Fruit fly (Drosophila melanogaster): ENCODE results near the gene Sgs3.
A peak's percentile ranks its signal among the peaks of the same experiment; 100 is the strongest.

Gene Sgs3

DNA sequence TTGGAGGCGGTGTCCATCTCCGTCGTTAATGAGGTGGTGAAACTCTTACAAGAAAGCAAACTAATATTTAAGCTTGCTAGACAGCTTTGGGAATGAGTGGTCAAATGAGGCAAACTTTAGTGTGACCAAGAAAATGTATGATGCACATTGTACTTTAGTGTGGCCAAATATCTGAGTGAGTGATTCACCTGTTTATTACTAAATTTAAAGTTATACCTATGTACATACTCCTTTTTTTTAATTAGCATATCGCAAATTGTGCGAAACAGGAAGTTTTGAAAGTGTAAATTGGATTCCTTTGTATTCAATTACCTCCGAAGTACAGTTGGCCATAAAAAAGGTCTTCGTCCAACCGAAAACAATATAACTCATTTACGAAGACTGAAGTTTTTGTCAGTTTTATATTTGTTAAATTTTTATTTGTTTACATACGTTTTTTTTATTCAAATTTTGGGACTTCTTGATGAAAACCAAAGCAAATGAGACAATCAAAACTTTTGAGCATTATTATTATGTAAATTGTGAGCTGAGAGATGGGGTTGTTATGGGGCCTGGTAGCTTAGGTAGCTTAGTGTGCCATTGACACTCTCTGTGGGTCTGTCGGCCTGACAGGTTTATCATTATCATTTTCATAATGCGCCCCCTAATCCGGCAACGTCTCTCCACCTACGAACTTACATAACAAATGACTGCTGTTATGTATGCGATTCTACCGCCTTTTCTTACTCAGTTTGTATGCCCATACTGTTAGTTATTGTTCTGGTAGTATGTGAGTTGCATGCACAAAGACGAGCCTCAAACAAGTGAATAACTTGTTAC, 27.7 kb downstream of the Sgs3 start:
- TF ChIP-seq tj (GFP tag; optimal IDR thresholded peaks at IDR 0.05) (no peak), CG14711 (tag; optimal IDR thresholded peaks at IDR 0.05) (no peak), cnc (optimal IDR thresholded peaks at IDR 0.05) (no peak), CG5204 (GFP tag; optimal IDR thresholded peaks at IDR 0.05) (no peak), ovo (GFP tag; optimal IDR thresholded peaks at IDR 0.05) (no peak), pad (GFP tag; optimal IDR thresholded peaks at IDR 0.05) (no peak), bab1 (GFP tag; optimal IDR thresholded peaks at IDR 0.05) (no peak), Crg-1 (GFP tag; optimal IDR thresholded peaks at IDR 0.05) (no peak), Clk (GFP tag; optimal IDR thresholded peaks at IDR 0.05) (no peak), CG1620 (GFP tag; optimal IDR thresholded peaks at IDR 0.05) (no peak), CG12768 (GFP tag; optimal IDR thresholded peaks at IDR 0.05) (no peak), Mnt (GFP tag; optimal IDR thresholded peaks at IDR 0.05) (no peak), CG11617 (GFP tag; optimal IDR thresholded peaks at IDR 0.05) (no peak), kay (GFP tag; ENCODE audit: borderline replicate concordance) (no peak), Hr96 (GFP tag; optimal IDR thresholded peaks at IDR 0.05) (no peak), toe (GFP tag; optimal IDR thresholded peaks at IDR 0.05) (no peak), cic (GFP tag; optimal IDR thresholded peaks at IDR 0.05) (no peak)

DNA sequence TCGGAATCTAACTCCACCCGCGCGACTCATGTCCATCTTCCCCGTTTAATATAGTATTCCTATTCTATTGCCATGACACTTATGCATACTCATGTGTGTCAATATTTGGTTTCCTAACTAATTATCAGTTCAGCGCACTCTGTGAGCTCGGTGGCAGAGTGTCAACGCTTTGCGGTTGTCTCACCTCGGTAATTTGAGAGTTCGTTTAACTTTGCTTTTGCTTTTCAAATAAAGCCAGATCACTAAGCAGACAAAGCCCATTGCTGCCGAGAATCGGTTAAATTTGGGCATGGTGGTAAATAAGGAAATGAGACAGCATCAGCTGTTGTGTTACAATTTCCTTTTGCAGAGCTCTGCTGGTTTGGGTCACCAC, 28.3 kb downstream of the Sgs3 start:
- TF ChIP-seq Crg-1 (GFP tag; optimal IDR thresholded peaks at IDR 0.05): peak; percentile 42
- TF ChIP-seq CG14711 (tag; optimal IDR thresholded peaks at IDR 0.05): no peak
- TF ChIP-seq toe (GFP tag; optimal IDR thresholded peaks at IDR 0.05): no peak
- TF ChIP-seq tj (GFP tag; optimal IDR thresholded peaks at IDR 0.05): no peak
- TF ChIP-seq cnc (optimal IDR thresholded peaks at IDR 0.05): no peak
- TF ChIP-seq ovo (GFP tag; optimal IDR thresholded peaks at IDR 0.05): no peak
- peak; percentile 26 for TF ChIP-seq CG7101 (tag; optimal IDR thresholded peaks at IDR 0.05)
- no peak for TF ChIP-seq pad (GFP tag; optimal IDR thresholded peaks at IDR 0.05)
- no peak for TF ChIP-seq bab1 (GFP tag; optimal IDR thresholded peaks at IDR 0.05)
- TF ChIP-seq CG1620 (GFP tag; optimal IDR thresholded peaks at IDR 0.05): no peak
- TF ChIP-seq cic (GFP tag; optimal IDR thresholded peaks at IDR 0.05): peak; percentile 6

DNA sequence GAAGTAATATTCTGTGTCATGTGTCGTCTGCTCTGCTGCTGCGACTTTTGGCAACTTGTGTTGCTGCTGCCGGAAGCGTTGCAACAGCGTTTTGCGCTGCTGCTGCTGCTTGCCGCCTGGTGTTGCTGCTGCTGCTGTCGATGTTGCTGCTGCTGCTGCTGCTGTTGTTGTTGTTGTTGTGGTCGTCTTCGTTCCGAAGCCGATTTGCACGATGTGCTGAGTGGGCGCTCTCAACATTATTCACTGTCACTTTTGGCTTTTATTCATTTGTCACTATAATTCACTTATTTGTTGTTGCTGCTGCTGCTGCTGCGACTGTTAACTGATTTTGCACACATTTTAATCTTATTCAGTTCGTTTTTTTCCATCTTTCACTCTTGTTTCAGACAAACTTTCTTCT, 30.4 kb downstream of the Sgs3 start:
- TF ChIP-seq cic (GFP tag; optimal IDR thresholded peaks at IDR 0.05) (no peak), CG7045 (GFP tag; optimal IDR thresholded peaks at IDR 0.05) (no peak), tj (GFP tag; optimal IDR thresholded peaks at IDR 0.05) (peak; percentile 1), CG33017 (tag; optimal IDR thresholded peaks at IDR 0.05) (no peak)

DNA sequence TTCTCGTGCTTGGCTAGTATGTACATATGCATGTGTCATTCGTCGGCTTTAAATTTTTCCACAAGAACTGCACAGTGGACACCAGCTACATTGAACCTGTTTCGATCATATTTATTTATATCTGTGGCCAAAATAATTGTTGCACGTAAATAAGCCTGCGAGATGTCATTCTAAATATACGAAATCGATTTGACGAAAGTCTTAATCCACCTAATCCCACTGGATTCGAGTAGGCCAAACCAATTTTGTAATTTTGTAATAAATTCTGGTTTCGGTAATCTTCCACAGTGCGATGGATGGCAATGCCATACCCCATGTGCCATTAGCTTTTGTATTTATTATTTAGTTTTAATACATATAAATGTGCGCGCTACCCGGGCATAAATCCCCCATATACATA, 30.9 kb downstream of the Sgs3 start:
- no peak for TF ChIP-seq tj (GFP tag; optimal IDR thresholded peaks at IDR 0.05)
- TF ChIP-seq CG11617 (GFP tag; optimal IDR thresholded peaks at IDR 0.05): no peak
- TF ChIP-seq CG7101 (tag; optimal IDR thresholded peaks at IDR 0.05): no peak
- TF ChIP-seq cic (GFP tag; optimal IDR thresholded peaks at IDR 0.05): no peak
- TF ChIP-seq Crg-1 (GFP tag; optimal IDR thresholded peaks at IDR 0.05): no peak
- no peak for TF ChIP-seq kay (GFP tag; ENCODE audit: borderline replicate concordance)
- no peak for TF ChIP-seq pad (GFP tag; optimal IDR thresholded peaks at IDR 0.05)
- no peak for TF ChIP-seq cnc (optimal IDR thresholded peaks at IDR 0.05)
- no peak for TF ChIP-seq CG33017 (tag; optimal IDR thresholded peaks at IDR 0.05)
- TF ChIP-seq CG1620 (GFP tag; optimal IDR thresholded peaks at IDR 0.05): no peak
- TF ChIP-seq Clk (GFP tag; optimal IDR thresholded peaks at IDR 0.05): no peak
- no peak for TF ChIP-seq CG12768 (GFP tag; optimal IDR thresholded peaks at IDR 0.05)
- TF ChIP-seq ovo (GFP tag; optimal IDR thresholded peaks at IDR 0.05): no peak
- TF ChIP-seq Hr96 (GFP tag; optimal IDR thresholded peaks at IDR 0.05): no peak

DNA sequence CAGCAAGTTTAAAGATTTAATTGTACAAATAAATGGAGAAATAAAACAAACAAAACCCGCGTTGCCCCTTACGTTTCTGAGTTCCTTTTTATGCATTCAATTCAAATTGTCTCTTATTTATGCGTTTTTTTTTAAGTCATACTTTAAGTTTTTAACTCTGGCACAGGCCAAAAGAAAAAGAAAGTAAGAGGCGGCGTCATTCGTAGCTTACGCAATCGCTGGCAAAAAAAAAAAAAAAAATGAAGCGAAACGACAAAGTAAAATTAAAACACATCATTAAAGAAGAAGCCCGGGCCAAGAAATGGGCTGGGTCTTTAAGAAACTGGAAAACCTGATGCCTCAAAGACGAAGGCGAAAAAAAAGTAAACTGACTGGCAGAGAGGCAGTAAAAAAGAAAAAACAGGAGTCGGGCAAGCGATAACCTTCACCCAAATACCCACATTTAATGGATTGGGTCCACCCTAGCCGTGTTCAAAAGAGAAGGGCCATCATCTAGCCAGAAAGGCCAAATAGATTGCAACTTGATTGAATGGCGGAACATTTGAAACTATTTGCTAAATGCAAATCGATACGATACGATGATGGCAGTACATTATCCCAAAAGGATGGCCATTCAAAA, 31.8 kb downstream of the Sgs3 start:
- no peak for TF ChIP-seq CG12768 (GFP tag; optimal IDR thresholded peaks at IDR 0.05)
- TF ChIP-seq cic (GFP tag; optimal IDR thresholded peaks at IDR 0.05): no peak
- TF ChIP-seq tj (GFP tag; optimal IDR thresholded peaks at IDR 0.05): no peak
- TF ChIP-seq pad (GFP tag; optimal IDR thresholded peaks at IDR 0.05): no peak
- peak; percentile 72 for TF ChIP-seq kay (GFP tag; ENCODE audit: borderline replicate concordance)
- TF ChIP-seq toe (GFP tag; optimal IDR thresholded peaks at IDR 0.05): no peak
- TF ChIP-seq CG7045 (GFP tag; optimal IDR thresholded peaks at IDR 0.05): no peak
- TF ChIP-seq CG14711 (tag; optimal IDR thresholded peaks at IDR 0.05): no peak

DNA sequence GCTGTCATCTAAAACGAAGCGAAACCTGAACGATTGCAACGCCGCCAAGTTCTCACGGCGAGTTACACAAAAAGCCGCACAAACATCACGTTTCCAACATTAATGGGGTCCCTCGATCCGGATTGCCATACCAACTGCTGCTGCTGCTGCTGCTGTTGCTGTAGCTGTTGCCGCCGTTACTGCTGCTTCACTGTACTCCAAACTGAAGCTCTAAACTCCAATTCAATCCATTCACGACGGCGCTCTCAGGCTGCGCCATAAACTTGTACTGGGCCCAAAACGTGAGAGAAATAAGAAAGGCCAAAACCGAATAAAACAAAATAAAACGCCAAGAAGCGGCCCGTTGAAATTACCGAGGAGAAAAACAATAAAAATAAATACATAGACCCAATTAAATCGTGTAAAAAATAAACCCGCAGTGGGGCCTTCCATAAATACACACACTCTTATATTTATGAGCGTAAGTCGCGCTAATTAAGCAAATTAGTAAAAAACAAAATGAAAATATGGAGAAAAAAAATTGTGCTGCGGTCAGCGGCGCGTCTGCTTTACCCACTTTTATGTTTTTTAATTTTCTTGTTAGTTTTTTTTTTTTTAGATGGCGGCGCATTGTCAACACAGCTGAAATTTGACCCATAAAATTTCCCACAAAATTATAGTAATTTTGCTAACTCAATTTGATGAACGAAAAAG, 35.4 kb downstream of the Sgs3 start:
- TF ChIP-seq pad (GFP tag; optimal IDR thresholded peaks at IDR 0.05): no peak
- peak; percentile 97 for TF ChIP-seq tj (GFP tag; optimal IDR thresholded peaks at IDR 0.05)

DNA sequence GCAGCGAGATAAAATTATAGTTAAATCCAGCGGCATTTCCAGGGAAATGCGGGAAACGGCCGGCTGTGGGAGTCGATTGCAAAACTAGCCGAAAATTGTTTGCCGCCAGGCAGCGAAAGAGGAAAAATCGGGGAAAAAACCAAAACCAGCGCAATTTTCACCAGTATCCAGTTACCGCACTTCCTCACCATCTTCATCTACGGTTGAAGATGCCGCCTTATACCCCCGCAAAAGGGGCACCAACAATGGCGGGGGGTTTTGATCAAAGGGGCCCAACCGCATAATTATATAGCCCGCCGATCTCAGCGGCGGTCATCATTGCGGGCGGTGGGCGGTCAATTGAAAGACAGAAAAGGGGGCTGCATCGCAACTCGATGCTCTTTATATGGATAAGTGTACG, 36.0 kb downstream of the Sgs3 start:
- peak; percentile 82 for TF ChIP-seq tj (GFP tag; optimal IDR thresholded peaks at IDR 0.05)
- TF ChIP-seq Hr96 (GFP tag; optimal IDR thresholded peaks at IDR 0.05): no peak

All from whole organism, adult.